Worm (Caenorhabditis elegans) whole organism, L4 larva: ENCODE results near the gene C43F9.5.
A peak's percentile ranks its signal among the peaks of the same experiment; 100 is the strongest.

Experiments used
- F37D6.2 ChIP-seq: sonication (generic microtip); optimal IDR thresholded peaks from 2 replicates; lab custom pipeline; 2016; ENCODE audit warnings: mild to moderate bottlenecking, missing genetic modification characterization, missing compliant biosample characterization
- ama-1 ChIP-seq: fragments of 150-350 bp; optimal IDR thresholded peaks from 2 replicates; lab custom pipeline; 2014; ENCODE audit warnings: inconsistent platforms, mixed read lengths
- ceh-20 ChIP-seq: fragments of 200-800 bp; sonication (Bioruptor generic); IDR thresholded peaks from 2 replicates; pipeline ENCODE4 v1.3.6; 2022; ENCODE audit warnings: missing genetic modification reagents, missing genetic modification characterization, missing compliant biosample characterization
- mdt-29 ChIP-seq: fragments of 200-800 bp; sonication (Bioruptor generic); IDR thresholded peaks from 2 replicates; pipeline ENCODE4 v1.3.6; 2022; ENCODE audit warnings: missing genetic modification reagents, missing genetic modification characterization, missing compliant biosample characterization
- nhr-237 ChIP-seq: sonication (generic microtip); optimal IDR thresholded peaks from 2 replicates; lab custom pipeline; 2017; ENCODE audit warnings: missing biosample characterization, missing genetic modification characterization
- nhr-25 ChIP-seq: sonication (generic microtip); optimal IDR thresholded peaks from 2 replicates; lab custom pipeline; 2017; ENCODE audit warnings: missing genetic modification characterization, mild to moderate bottlenecking, missing compliant biosample characterization, antibody characterized with exemption, moderate library complexity, borderline replicate concordance; ENCODE audit not compliant: insufficient read depth
- zip-11 ChIP-seq: fragments of 200-800 bp; sonication (Bioruptor generic); IDR thresholded peaks from 2 replicates; pipeline ENCODE4 v1.3.6; 2022; ENCODE audit warnings: missing genetic modification characterization, missing compliant biosample characterization
- ztf-11 ChIP-seq: fragments of 150-350 bp; optimal IDR thresholded peaks from 2 replicates; lab custom pipeline; 2014; ENCODE audit warnings: missing biosample characterization, missing genetic modification characterization

ce11 chrIV:10628724-10629123 lies 38.2 kb upstream of the C43F9.5 start, which contains the start of gene R09H10.5:
- TF ChIP-seq zip-11 (GFP tag; lab: Robert Waterston, UW) (no peak), ceh-20 (GFP tag; lab: Robert Waterston, UW) (peak; percentile 84), ama-1 (lab: Kevin White, UChicago) (no peak), mdt-29 (no peak), nhr-237 (tag; lab: Kevin White, UChicago) (no peak), nhr-25 (tag; lab: Kevin White, UChicago) (no peak), F37D6.2 (tag; lab: Kevin White, UChicago) (no peak), ztf-11 (tag; lab: Kevin White, UChicago) (no peak)
